Fruit fly (Drosophila melanogaster) Kc167 (cell line): ENCODE results near the gene Arfrp1.

Experiments used
- Sin3A ChIP-seq: fragments of >200 bp; optimal IDR thresholded peaks from 2 replicates; lab custom pipeline; 2018; ENCODE audit warnings: missing external identifiers
- h ChIP-seq: fragments of >200 bp; optimal IDR thresholded peaks from 3 replicates; lab custom pipeline; 2018; ENCODE audit warnings: missing external identifiers
- psq ChIP-seq: fragments of >200 bp; optimal IDR thresholded peaks from 2 replicates; lab custom pipeline; 2017; ENCODE audit warnings: missing external identifiers

- TF ChIP-seq h (lab: Kevin White, UChicago): no peak
- no peak for TF ChIP-seq psq (lab: Kevin White, UChicago)
- TF ChIP-seq Sin3A (lab: Kevin White, UChicago): no peak
Observed at dm6 chrX:9108387-9108786, 1.5 kb downstream of the Arfrp1 start, which contains the start of gene AP-1gamma.
